Fruit fly (Drosophila melanogaster): ENCODE data around the gene CG32219.

dm6 chr3L:19929051-19929718 is 21.8 kb downstream of the CG32219 start:
- TF ChIP-seq pan (optimal IDR thresholded peaks at IDR 0.05) (no peak), Dll (optimal IDR thresholded peaks at IDR 0.05) (no peak)
